Worm (Caenorhabditis elegans) whole organism, young adult: ENCODE results near the gene K02E11.7.

Source experiments
- B0019.2 ChIP-seq: fragments of 200-800 bp; sonication (Bioruptor generic); conservative IDR thresholded peaks from 2 replicates; pipeline ENCODE4 v1.3.6; 2022; ENCODE audit warnings: missing genetic modification reagents, missing genetic modification characterization, missing compliant biosample characterization
- B0261.1 ChIP-seq: sonication (generic microtip); optimal IDR thresholded peaks from 2 replicates; lab custom pipeline; 2016; ENCODE audit warnings: mild to moderate bottlenecking, missing genetic modification characterization, moderate library complexity, missing compliant biosample characterization
- B0336.3 ChIP-seq: fragments of 200-800 bp; sonication (Bioruptor generic); IDR thresholded peaks from 2 replicates; pipeline ENCODE4 v1.3.6; 2022; ENCODE audit warnings: missing genetic modification characterization, missing compliant biosample characterization
- C17E4.6 ChIP-seq: fragments of 200-800 bp; sonication (Bioruptor generic); IDR thresholded peaks from 2 replicates; pipeline ENCODE4 v1.3.6; 2022; ENCODE audit warnings: missing genetic modification reagents, missing genetic modification characterization, missing compliant biosample characterization
- D2030.7 ChIP-seq: fragments of 200-800 bp; sonication (Bioruptor generic); IDR thresholded peaks from 2 replicates; pipeline ENCODE4 v1.3.6; 2022; ENCODE audit warnings: missing genetic modification reagents, missing genetic modification characterization, missing compliant biosample characterization
- F33H1.4 ChIP-seq: fragments of 200-800 bp; sonication (Bioruptor generic); IDR thresholded peaks from 2 replicates; pipeline ENCODE4 v1.3.6; 2022; ENCODE audit warnings: missing genetic modification reagents, missing genetic modification characterization, missing compliant biosample characterization
- F37B4.10 ChIP-seq: fragments of 200-800 bp; sonication (Bioruptor generic); IDR thresholded peaks from 2 replicates; pipeline ENCODE4 v1.3.6; 2022; ENCODE audit warnings: missing genetic modification characterization, missing compliant biosample characterization
- T07F8.4 ChIP-seq: sonication (generic microtip); optimal IDR thresholded peaks from 2 replicates; lab custom pipeline; 2016; ENCODE audit warnings: mild to moderate bottlenecking, missing genetic modification characterization, moderate library complexity, missing compliant biosample characterization
- aptf-2 ChIP-seq: fragments of 200-800 bp; sonication (Bioruptor generic); conservative IDR thresholded peaks from 2 replicates; pipeline ENCODE4 v1.3.6; 2022; ENCODE audit warnings: missing genetic modification reagents, missing genetic modification characterization, missing compliant biosample characterization
- athp-1 ChIP-seq: sonication (generic microtip); optimal IDR thresholded peaks from 2 replicates; lab custom pipeline; 2017; ENCODE audit warnings: mild to moderate bottlenecking, missing genetic modification characterization, missing compliant biosample characterization
- attf-3 ChIP-seq: fragments of 200-800 bp; sonication (Bioruptor generic); conservative IDR thresholded peaks from 2 replicates; pipeline ENCODE4 v1.3.6; 2022; ENCODE audit warnings: missing genetic modification reagents, missing genetic modification characterization, missing compliant biosample characterization
- attf-6 ChIP-seq: fragments of 200-800 bp; sonication (Bioruptor generic); IDR thresholded peaks from 2 replicates; pipeline ENCODE4 v1.3.6; 2022; ENCODE audit warnings: missing genetic modification reagents, missing genetic modification characterization, missing compliant biosample characterization
- dox-1 ChIP-seq: fragments of 200-800 bp; sonication (Bioruptor generic); IDR thresholded peaks from 2 replicates; pipeline ENCODE4 v1.3.6; 2022; ENCODE audit warnings: missing genetic modification reagents, missing genetic modification characterization, missing compliant biosample characterization
- efl-1 ChIP-seq: fragments of 150-350 bp; optimal IDR thresholded peaks from 2 replicates; lab custom pipeline; 2014; ENCODE audit warnings: missing biosample characterization, missing genetic modification reagents, missing genetic modification characterization
- gei-17 ChIP-seq: fragments of 200-800 bp; sonication (Bioruptor generic); optimal IDR thresholded peaks from 2 replicates; lab custom pipeline; 2018; ENCODE audit warnings: mild to moderate bottlenecking, missing genetic modification characterization, missing compliant biosample characterization
- him-1 ChIP-seq: sonication (generic microtip); optimal IDR thresholded peaks from 2 replicates; lab custom pipeline; 2016; ENCODE audit warnings: missing genotype, missing genetic modification reagents, missing genetic modification characterization, missing compliant biosample characterization
- hlh-12 ChIP-seq: sonication (generic microtip); optimal IDR thresholded peaks from 2 replicates; lab custom pipeline; 2016; ENCODE audit warnings: missing genetic modification characterization, missing compliant biosample characterization
- hsf-1 ChIP-seq: fragments of 200-800 bp; sonication (Bioruptor generic); IDR thresholded peaks from 2 replicates; pipeline ENCODE4 v1.3.6; 2022; ENCODE audit warnings: missing genetic modification reagents, missing genetic modification characterization, missing compliant biosample characterization
- let-607 ChIP-seq, 2 experiments: fragments of 200-800 bp in 1 of 2; sonication (Bioruptor generic) in 1 of 2; sonication (generic microtip) in 1 of 2; optimal IDR thresholded peaks; 2 replicates each; lab custom pipeline; 2016 to 2018; ENCODE audit warnings: mild to moderate bottlenecking in 2 of 2, missing compliant biosample characterization in 2 of 2, missing genetic modification characterization in 2 of 2, moderate library complexity in 2 of 2, missing genotype in 1 of 2
- lin-26 ChIP-seq: fragments of 200-800 bp; sonication (Bioruptor generic); IDR thresholded peaks from 2 replicates; pipeline ENCODE4 v1.3.6; 2022; ENCODE audit warnings: missing genetic modification reagents, missing genetic modification characterization, missing compliant biosample characterization
- lin-40 ChIP-seq: sonication (generic microtip); optimal IDR thresholded peaks from 2 replicates; lab custom pipeline; 2016; ENCODE audit warnings: missing genetic modification characterization, mild to moderate bottlenecking, missing compliant biosample characterization, missing genotype, missing genetic modification reagents
- lin-54 ChIP-seq: fragments of 200-800 bp; sonication (Bioruptor generic); optimal IDR thresholded peaks from 2 replicates; lab custom pipeline; 2018; ENCODE audit warnings: mild to moderate bottlenecking, missing genetic modification characterization, missing compliant biosample characterization
- lsl-1 ChIP-seq: fragments of 200-800 bp; sonication (Bioruptor generic); optimal IDR thresholded peaks from 2 replicates; lab custom pipeline; 2018; ENCODE audit warnings: mild to moderate bottlenecking, missing genetic modification characterization, moderate library complexity, missing compliant biosample characterization
- madf-6 ChIP-seq: fragments of 200-800 bp; sonication (Bioruptor generic); IDR thresholded peaks from 2 replicates; pipeline ENCODE4 v1.3.6; 2022; ENCODE audit warnings: missing genetic modification reagents, missing genetic modification characterization, missing compliant biosample characterization
- mcd-1 ChIP-seq: fragments of 200-800 bp; sonication (Bioruptor generic); IDR thresholded peaks from 2 replicates; pipeline ENCODE4 v1.3.6; 2022; ENCODE audit warnings: missing genetic modification reagents, missing genetic modification characterization, missing compliant biosample characterization
- nhr-90 ChIP-seq: sonication (generic microtip); optimal IDR thresholded peaks from 2 replicates; lab custom pipeline; 2016; ENCODE audit warnings: missing genotype, mild to moderate bottlenecking, missing genetic modification characterization, missing compliant biosample characterization
- pbrm-1 ChIP-seq: fragments of 200-800 bp; sonication (Bioruptor generic); IDR thresholded peaks from 2 replicates; pipeline ENCODE4 v1.3.6; 2022; ENCODE audit warnings: missing genetic modification reagents, missing genetic modification characterization, missing compliant biosample characterization
- rcor-1 ChIP-seq: fragments of 200-800 bp; sonication (Bioruptor generic); IDR thresholded peaks from 2 replicates; pipeline ENCODE4 v1.3.6; 2022; ENCODE audit warnings: missing genetic modification reagents, missing genetic modification characterization, missing compliant biosample characterization
- snpc-1.1 ChIP-seq: sonication (generic microtip); optimal IDR thresholded peaks from 2 replicates; lab custom pipeline; 2017; ENCODE audit warnings: missing genetic modification characterization, mild to moderate bottlenecking, missing compliant biosample characterization, antibody characterized with exemption, moderate library complexity, missing genotype, missing genetic modification reagents; ENCODE audit not compliant: insufficient read depth
- snpc-1.3 ChIP-seq: sonication (generic microtip); optimal IDR thresholded peaks from 2 replicates; lab custom pipeline; 2017; ENCODE audit warnings: missing genetic modification characterization, mild to moderate bottlenecking, missing compliant biosample characterization, antibody characterized with exemption, moderate library complexity, missing genotype, missing genetic modification reagents; ENCODE audit not compliant: insufficient read depth
- snpc-4 ChIP-seq, 5 experiments: fragments of 150-350 bp in 1 of 5; sonication (generic microtip) in 4 of 5; optimal IDR thresholded peaks; 2 replicates each; lab custom pipeline; 2014 to 2018; ENCODE audit warnings: missing genetic modification characterization in 5 of 5, missing biosample characterization in 3 of 5, antibody characterized with exemption in 2 of 5, mild to moderate bottlenecking in 2 of 5, missing compliant biosample characterization in 2 of 5, missing genotype in 2 of 5, moderate library complexity in 2 of 5, missing genetic modification reagents in 1 of 5
- tbp1 ChIP-seq: fragments of 200-800 bp; sonication (Bioruptor generic); optimal IDR thresholded peaks from 2 replicates; lab custom pipeline; 2018; ENCODE audit warnings: mild to moderate bottlenecking, missing genetic modification characterization, missing compliant biosample characterization
- unc-62 ChIP-seq: fragments of 150-350 bp; optimal IDR thresholded peaks from 2 replicates; lab custom pipeline; 2014; ENCODE audit warnings: missing biosample characterization, missing genetic modification reagents, missing genetic modification characterization
- xnd-1 ChIP-seq: sonication (generic microtip); optimal IDR thresholded peaks from 2 replicates; lab custom pipeline; 2016; ENCODE audit warnings: missing genotype, missing genetic modification reagents, missing genetic modification characterization, missing compliant biosample characterization

Gene K02E11.7

ce11 chrV:14283241-14283640, 29.1 kb upstream of the K02E11.7 start, which contains the start of gene F40G12.10:
TSS of gene F40G12.10 (plus strand) at chrV:14283541.
- TF ChIP-seq madf-6 (GFP tag; lab: Robert Waterston, UW) (no peak), B0336.3 (GFP tag; lab: Robert Waterston, UW) (no peak), hlh-12 (tag; lab: Kevin White, UChicago) (no peak), F37B4.10 (GFP tag; lab: Robert Waterston, UW) (no peak), gei-17 (GFP tag; lab: Kevin White, UChicago) (no peak), aptf-2 (GFP tag; lab: Robert Waterston, UW) (no peak), dox-1 (no peak), lin-54 (GFP tag; lab: Kevin White, UChicago) (no peak), efl-1 (GFP tag; lab: Kevin White, UChicago) (no peak)

- TF ChIP-seq lin-26 (no peak), rcor-1 (GFP tag; lab: Robert Waterston, UW) (no peak), snpc-1.1 (no peak), let-607 (tag; optimal IDR thresholded peaks at IDR 0.05; lab: Kevin White, UChicago) (no peak), nhr-90 (tag; lab: Kevin White, UChicago) (no peak), lin-40 (tag; lab: Kevin White, UChicago) (no peak), unc-62 (no peak), mcd-1 (no peak), pbrm-1 (GFP tag; lab: Robert Waterston, UW) (no peak), T07F8.4 (tag; lab: Kevin White, UChicago) (no peak), xnd-1 (tag; lab: Kevin White, UChicago) (no peak), attf-3 (no peak), athp-1 (tag; lab: Kevin White, UChicago) (no peak), B0261.1 (tag; lab: Kevin White, UChicago) (no peak), B0019.2 (GFP tag; lab: Robert Waterston, UW) (no peak)
Measured at ce11 chrV:14282222-14282709, 28.1 kb upstream of the K02E11.7 start, which contains the start of the genes srt-74 and F40G12.9. TSS of gene srt-74 (minus strand) at chrV:14282322. TSS of gene F40G12.9 (plus strand) at chrV:14282659.

ce11 chrV:14279777-14280176, 25.7 kb upstream of the K02E11.7 start, which contains the start of gene srt-33:
TSS of gene srt-33 (minus strand) at chrV:14279877.
- TF ChIP-seq C17E4.6 (GFP tag; lab: Robert Waterston, UW) (no peak), him-1 (no peak), B0336.3 (GFP tag; lab: Robert Waterston, UW) (no peak)

ce11 chrV:14277456-14277855, 23.3 kb upstream of the K02E11.7 start:
- peak; percentile 90 for TF ChIP-seq snpc-1.1
- TF ChIP-seq lin-26, result peak; percentile 53; the same call in 1 of the 2 replicates
- TF ChIP-seq tbp1 (GFP tag; lab: Kevin White, UChicago), result peak; percentile 51
- TF ChIP-seq F33H1.4 (GFP tag; lab: Robert Waterston, UW), result peak; percentile 25; the same call in 1 of the 2 replicates
- 0 out of 2 replicates have a peak, but pooled peaks have one; percentile 19 for TF ChIP-seq B0019.2 (GFP tag; lab: Robert Waterston, UW)
- peak; percentile 87; the same call in 1 of the 2 replicates for TF ChIP-seq attf-6
- TF ChIP-seq him-1, result peak; percentile 87
- TF ChIP-seq lsl-1, result peak; percentile 19
- TF ChIP-seq snpc-1.3, result peak; percentile 43
- TF ChIP-seq snpc-4 (GFP tag; optimal IDR thresholded peaks at IDR 0.05; lab: Kevin White, UChicago), result peak; percentile 78
- peak; percentile 68 to 93 (median 85) for TF ChIP-seq snpc-4 (tag; optimal IDR thresholded peaks at IDR 0.05; lab: Kevin White, UChicago)
- TF ChIP-seq D2030.7 (GFP tag; lab: Robert Waterston, UW), result peak; percentile 48
- TF ChIP-seq mcd-1, result peak; percentile 52
- TF ChIP-seq madf-6 (GFP tag; lab: Robert Waterston, UW), result peak; percentile 55
- TF ChIP-seq hsf-1 (GFP tag; lab: Robert Waterston, UW), result 0 out of 2 replicates have a peak, but pooled peaks have one; percentile 23
